Fruit fly (Drosophila melanogaster): ENCODE measurements around the gene Dr.

DNA sequence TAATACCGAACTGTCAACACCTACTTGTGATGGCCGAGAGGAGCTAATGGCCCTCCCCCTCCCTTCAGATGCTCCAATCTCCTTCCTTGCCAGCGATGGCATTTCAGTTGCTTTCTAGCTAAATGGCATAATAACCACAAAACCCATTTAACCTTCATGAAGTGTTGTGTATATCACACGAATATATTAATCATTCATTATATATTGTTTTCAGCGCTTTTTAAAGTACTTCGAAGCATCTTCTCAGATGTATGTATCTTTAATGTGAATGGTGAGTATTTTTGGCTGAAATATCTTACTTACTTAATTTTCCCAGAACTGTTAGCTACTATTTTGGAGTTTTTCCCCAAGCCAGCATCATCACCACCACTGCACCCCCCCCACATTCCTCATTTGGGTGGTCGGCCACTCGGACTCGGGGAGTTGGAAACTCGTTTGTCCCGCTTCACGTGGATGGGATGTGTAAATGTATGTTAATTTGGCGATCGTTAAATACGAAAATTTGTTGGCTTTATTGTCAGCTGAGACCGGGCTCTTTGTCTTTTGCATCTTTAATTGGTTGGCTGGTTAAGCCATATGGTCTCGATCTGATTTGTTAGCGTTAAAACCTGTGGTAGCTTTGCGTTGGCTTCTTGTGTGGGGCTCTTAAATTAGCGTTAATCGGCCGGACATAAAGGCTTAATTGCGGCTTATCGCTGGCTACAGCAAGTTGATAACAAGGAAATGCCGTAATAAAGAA lies 43.7 kb upstream of the Dr start:
- no peak for TF ChIP-seq CG33017 (tag; optimal IDR thresholded peaks at IDR 0.05)
- no peak for TF ChIP-seq kay (GFP tag; ENCODE audit: borderline replicate concordance)
- TF ChIP-seq Mnt (GFP tag; optimal IDR thresholded peaks at IDR 0.05), result no peak
- TF ChIP-seq CG7101 (tag; optimal IDR thresholded peaks at IDR 0.05), result no peak
- TF ChIP-seq CG5204 (GFP tag; optimal IDR thresholded peaks at IDR 0.05), result no peak
- no peak for TF ChIP-seq tj (GFP tag; optimal IDR thresholded peaks at IDR 0.05)
- no peak for TF ChIP-seq CG14711 (tag; optimal IDR thresholded peaks at IDR 0.05)
- TF ChIP-seq Clk (GFP tag; optimal IDR thresholded peaks at IDR 0.05), result no peak
- TF ChIP-seq Hr96 (GFP tag; optimal IDR thresholded peaks at IDR 0.05), result no peak
- TF ChIP-seq Crg-1 (GFP tag; optimal IDR thresholded peaks at IDR 0.05), result no peak
- no peak for TF ChIP-seq CG12768 (GFP tag; optimal IDR thresholded peaks at IDR 0.05)
- TF ChIP-seq CG11617 (GFP tag; optimal IDR thresholded peaks at IDR 0.05), result no peak
- TF ChIP-seq ovo (GFP tag; optimal IDR thresholded peaks at IDR 0.05), result no peak
- TF ChIP-seq CG7045 (GFP tag; optimal IDR thresholded peaks at IDR 0.05), result no peak

Measured in whole organism, adult.